Fruit fly (Drosophila melanogaster): Measurements from ENCODE around the gene Nup58.

The Nup58 gene

DNA sequence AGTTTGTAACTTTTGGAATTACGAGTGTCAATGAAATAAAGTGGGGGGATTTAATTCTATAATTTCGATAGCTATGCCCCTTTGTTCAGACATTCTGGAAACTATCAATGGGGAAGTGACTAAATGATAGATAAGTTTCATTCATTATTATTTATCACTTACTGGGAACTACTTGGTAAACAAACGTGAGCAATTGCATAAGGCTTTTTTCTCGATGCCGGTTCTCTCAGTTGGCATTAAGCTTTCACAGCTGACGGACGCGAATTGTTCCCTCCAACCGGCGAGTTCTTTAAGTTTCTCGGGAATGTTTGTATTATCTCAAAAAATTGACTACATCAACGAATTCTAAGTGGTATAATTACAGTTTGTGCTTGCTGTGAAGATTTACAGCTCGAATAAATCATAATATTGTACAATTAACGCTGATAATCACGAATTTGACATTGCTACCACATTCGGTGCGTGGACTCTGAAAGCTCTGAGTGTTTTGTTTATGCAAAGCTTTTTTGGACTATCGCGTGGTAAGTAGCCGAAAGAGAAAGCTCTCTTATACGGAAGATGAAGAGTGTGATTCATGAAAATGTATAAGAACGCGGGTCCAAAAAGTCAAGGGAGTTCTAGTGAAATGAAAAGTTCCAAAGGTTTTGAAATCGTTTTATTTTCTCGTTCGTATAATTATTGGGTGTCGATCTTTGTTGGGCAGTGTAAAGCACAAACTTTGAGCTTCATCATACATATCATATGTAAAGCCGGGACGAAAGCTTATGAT is 26.6 kb downstream of the Nup58 start, which contains the start of gene Naam (continued):
- TF ChIP-seq HLH4C (GFP tag; IDR thresholded peaks at IDR 0.05; ENCODE audit: partially characterized antibody) (no peak), nmo (GFP tag; optimal IDR thresholded peaks at IDR 0.05) (peak; percentile 61), CG7928 (GFP tag; optimal IDR thresholded peaks at IDR 0.05) (peak; percentile 60), Lpt (GFP tag; optimal IDR thresholded peaks at IDR 0.05) (no peak), CG3163 (GFP tag; optimal IDR thresholded peaks at IDR 0.05) (peak; percentile 88), Oli (tag; optimal IDR thresholded peaks at IDR 0.05) (peak; percentile 72), CG8478 (optimal IDR thresholded peaks at IDR 0.05) (no peak), Oaz (GFP tag; IDR thresholded peaks at IDR 0.05) (no peak), CG3995 (GFP tag; optimal IDR thresholded peaks at IDR 0.05) (peak; percentile 58), dmrt11E (tag; optimal IDR thresholded peaks at IDR 0.05) (no peak), CG11247 (GFP tag; IDR thresholded peaks at IDR 0.05) (peak; percentile 75), CG16863 (GFP tag; optimal IDR thresholded peaks at IDR 0.05) (peak; percentile 74), CG10209 (GFP tag; optimal IDR thresholded peaks at IDR 0.05) (peak; percentile 69), ase (GFP tag; IDR thresholded peaks at IDR 0.05) (peak; percentile 62; the same call in 2 of the 3 replicates), HmgD (GFP tag; optimal IDR thresholded peaks at IDR 0.05) (peak; percentile 30), sug (tag; optimal IDR thresholded peaks at IDR 0.05) (peak; percentile 71), pfk (GFP tag; optimal IDR thresholded peaks at IDR 0.05) (no peak), Bdp1 (GFP tag; optimal IDR thresholded peaks at IDR 0.05) (no peak), sim (GFP tag; IDR thresholded peaks at IDR 0.05) (0 out of 2 replicates have a peak, but pooled peaks have one; percentile 26), zf30C (GFP tag; optimal IDR thresholded peaks at IDR 0.05) (no peak), eyg (GFP tag; optimal IDR thresholded peaks at IDR 0.05) (peak; percentile 87), cato (GFP tag; optimal IDR thresholded peaks at IDR 0.05; ENCODE audit: borderline replicate concordance) (peak; percentile 36), ro (GFP tag; IDR thresholded peaks at IDR 0.05) (no peak), CG10274 (GFP tag; optimal IDR thresholded peaks at IDR 0.05) (peak; percentile 30), kay (GFP tag; optimal IDR thresholded peaks at IDR 0.05) (peak; percentile 86), MESR4 (GFP tag; optimal IDR thresholded peaks at IDR 0.05) (peak; percentile 19), CG8089 (GFP tag; optimal IDR thresholded peaks at IDR 0.05) (peak; percentile 50), lmd (GFP tag; IDR thresholded peaks at IDR 0.05) (peak; percentile 79), sima (GFP tag; optimal IDR thresholded peaks at IDR 0.05) (no peak), CG10431 (GFP tag; optimal IDR thresholded peaks at IDR 0.05) (no peak), Doc2 (GFP tag; IDR thresholded peaks at IDR 0.05) (no peak), pum (GFP tag; optimal IDR thresholded peaks at IDR 0.05) (peak; percentile 61), nom (GFP tag; optimal IDR thresholded peaks at IDR 0.05) (no peak), CG6854 (GFP tag; optimal IDR thresholded peaks at IDR 0.05) (peak; percentile 82), slou (GFP tag; optimal IDR thresholded peaks at IDR 0.05) (no peak), CG31365 (tag; optimal IDR thresholded peaks at IDR 0.05) (peak; percentile 26), jumu (GFP tag; optimal IDR thresholded peaks at IDR 0.05) (peak; percentile 61), h (optimal IDR thresholded peaks at IDR 0.05) (no peak), az2 (GFP tag; optimal IDR thresholded peaks at IDR 0.05) (peak; percentile 77), pnt (GFP tag; optimal IDR thresholded peaks at IDR 0.05) (peak; percentile 47), pan (optimal IDR thresholded peaks at IDR 0.05) (no peak), pan (GFP tag; optimal IDR thresholded peaks at IDR 0.05 in 1 of 2, IDR thresholded peaks at IDR 0.05 in 1 of 2) (peak in 1 of 2 experiments; percentile 89), CG7372 (GFP tag; IDR thresholded peaks at IDR 0.05) (peak; percentile 59; the same call in 1 of the 2 replicates), CHES-1-like (GFP tag; optimal IDR thresholded peaks at IDR 0.05) (peak; percentile 79), CG9932 (GFP tag; IDR thresholded peaks at IDR 0.05) (peak; percentile 82), pros (GFP tag; optimal IDR thresholded peaks at IDR 0.05) (no peak), Sry-δ (GFP tag; optimal IDR thresholded peaks at IDR 0.05) (no peak), Neu2 (GFP tag; optimal IDR thresholded peaks at IDR 0.05; ENCODE audit: borderline replicate concordance) (no peak), amos (GFP tag; IDR thresholded peaks at IDR 0.05; ENCODE audit: partially characterized antibody) (no peak), her (GFP tag; optimal IDR thresholded peaks at IDR 0.05) (peak; percentile 88), CG15696 (tag; optimal IDR thresholded peaks at IDR 0.05) (no peak)
